Fruit fly (Drosophila melanogaster) whole organism, embryonic: ENCODE data around the gene Fbxl4.

Source experiments
- Adf1 ChIP-seq: fragments of 200-800 bp; sonication (Bioruptor generic); IDR thresholded peaks from 2 replicates; pipeline ENCODE4 v1.3.6; 2022; ENCODE audit warnings: missing biosample characterization, missing genetic modification characterization
- Atf3 ChIP-seq: fragments of 200-800 bp; sonication (Bioruptor generic); optimal IDR thresholded peaks from 3 replicates; lab custom pipeline; 2016; ENCODE audit warnings: missing biosample characterization, missing genetic modification characterization
- CG10321 ChIP-seq: fragments of 200-800 bp; sonication (Bioruptor generic); IDR thresholded peaks from 2 replicates; pipeline ENCODE4 v1.3.6; 2022; ENCODE audit warnings: missing biosample characterization, missing genetic modification characterization
- CG12744 ChIP-seq: fragments of 200-800 bp; sonication (Bioruptor generic); optimal IDR thresholded peaks from 2 replicates; lab custom pipeline; 2016; ENCODE audit warnings: missing biosample characterization, missing genetic modification characterization
- CG12769 ChIP-seq: fragments of 200-800 bp; sonication (Bioruptor generic); optimal IDR thresholded peaks from 2 replicates; lab custom pipeline; 2019; ENCODE audit warnings: missing biosample characterization, mild to moderate bottlenecking, missing genetic modification characterization, moderate library complexity
- CG14014 ChIP-seq: fragments of 200-800 bp; sonication (Bioruptor generic); IDR thresholded peaks from 2 replicates; pipeline ENCODE4 v1.3.6; 2022; ENCODE audit warnings: missing biosample characterization, missing genetic modification characterization
- CG15514 ChIP-seq: fragments of 200-800 bp; sonication (Bioruptor generic); optimal IDR thresholded peaks from 3 replicates; lab custom pipeline; 2017; ENCODE audit warnings: missing biosample characterization, missing genetic modification characterization, mild to moderate bottlenecking, moderate library complexity, missing genetic modification reagents
- CG15696 ChIP-seq: fragments of 200-800 bp; sonication (Bioruptor generic); optimal IDR thresholded peaks from 2 replicates; lab custom pipeline; 2019; ENCODE audit warnings: missing biosample characterization, mild to moderate bottlenecking, missing genetic modification characterization, moderate library complexity
- CG17829 ChIP-seq: fragments of 200-800 bp; optimal IDR thresholded peaks from 2 replicates; lab custom pipeline; 2019; ENCODE audit warnings: missing biosample characterization, mild to moderate bottlenecking, missing genetic modification characterization, moderate library complexity
- CG4360 ChIP-seq: fragments of 200-800 bp; sonication (Bioruptor generic); IDR thresholded peaks from 2 replicates; pipeline ENCODE4 v1.3.6; 2022; ENCODE audit warnings: missing biosample characterization, missing genetic modification characterization
- CG6254 ChIP-seq: fragments of 200-800 bp; sonication (Bioruptor generic); optimal IDR thresholded peaks from 3 replicates; lab custom pipeline; 2017; ENCODE audit warnings: mild to moderate bottlenecking, missing biosample characterization, missing genetic modification reagents, missing genetic modification characterization
- CG7745 ChIP-seq: fragments of 200-800 bp; sonication (Bioruptor generic); optimal IDR thresholded peaks from 2 replicates; lab custom pipeline; 2018; ENCODE audit warnings: missing biosample characterization, mild to moderate bottlenecking, missing genetic modification characterization, moderate library complexity
- CG7839 ChIP-seq: fragments of 200-800 bp; sonication (Bioruptor generic); optimal IDR thresholded peaks from 3 replicates; lab custom pipeline; 2018; ENCODE audit warnings: missing biosample characterization, mild to moderate bottlenecking, missing genetic modification characterization, moderate library complexity
- CG7928 ChIP-seq: fragments of 200-800 bp; sonication (Bioruptor generic); optimal IDR thresholded peaks from 2 replicates; lab custom pipeline; 2017; ENCODE audit warnings: missing biosample characterization, mild to moderate bottlenecking, missing genetic modification characterization
- CG7963 ChIP-seq: fragments of 200-800 bp; sonication (Bioruptor generic); IDR thresholded peaks from 3 replicates; pipeline ENCODE4 v1.3.6; 2022; ENCODE audit warnings: missing biosample characterization, missing genetic modification characterization; ENCODE audit not compliant: partially characterized antibody
- CG8089 ChIP-seq: fragments of 200-800 bp; sonication (Bioruptor generic); optimal IDR thresholded peaks from 3 replicates; lab custom pipeline; 2016; ENCODE audit warnings: missing biosample characterization, missing genetic modification characterization
- CG8388 ChIP-seq: fragments of 200-800 bp; sonication (Bioruptor generic); optimal IDR thresholded peaks from 2 replicates; lab custom pipeline; 2019; ENCODE audit warnings: missing biosample characterization, mild to moderate bottlenecking, missing genetic modification characterization, moderate library complexity
- CG9797 ChIP-seq: fragments of 200-800 bp; sonication (Bioruptor generic); optimal IDR thresholded peaks from 3 replicates; lab custom pipeline; 2018; ENCODE audit warnings: missing biosample characterization, mild to moderate bottlenecking, missing genetic modification characterization
- Dfd ChIP-seq, 2 experiments: fragments of >200 bp; optimal IDR thresholded peaks; 2 replicates each; lab custom pipeline; 2017; ENCODE audit warnings: missing biosample characterization in 2 of 2, missing genetic modification characterization in 2 of 2
- E2f2 ChIP-seq: fragments of 200-800 bp; sonication (Bioruptor generic); IDR thresholded peaks from 2 replicates; pipeline ENCODE4 v1.3.6; 2022; ENCODE audit warnings: missing biosample characterization, missing genetic modification characterization
- Ets97D ChIP-seq: fragments of 200-800 bp; sonication (Bioruptor generic); optimal IDR thresholded peaks from 3 replicates; lab custom pipeline; 2016; ENCODE audit warnings: missing biosample characterization, missing genetic modification characterization
- GATAe ChIP-seq: fragments of 200-800 bp; sonication (Bioruptor generic); conservative IDR thresholded peaks from 2 replicates; pipeline ENCODE4 v1.3.6; 2022; ENCODE audit warnings: missing biosample characterization, missing genetic modification characterization
- Hr51 ChIP-seq, 2 experiments: fragments of 200-800 bp; sonication (Bioruptor generic); optimal IDR thresholded peaks; 2 replicates in 1 of 2; 3 replicates in 1 of 2; lab custom pipeline; 2016 to 2018; ENCODE audit warnings: missing biosample characterization in 2 of 2, missing genetic modification characterization in 2 of 2, mild to moderate bottlenecking in 1 of 2, moderate library complexity in 1 of 2
- PHDP ChIP-seq: fragments of 200-800 bp; sonication (Bioruptor generic); optimal IDR thresholded peaks from 3 replicates; lab custom pipeline; 2018; ENCODE audit warnings: missing biosample characterization, mild to moderate bottlenecking, missing genetic modification characterization, moderate library complexity
- Scr ChIP-seq: fragments of 200-800 bp; sonication (Bioruptor generic); IDR thresholded peaks from 2 replicates; pipeline ENCODE4 v1.3.6; 2022; ENCODE audit warnings: missing biosample characterization, missing genetic modification characterization; ENCODE audit not compliant: partially characterized antibody
- ase ChIP-seq: fragments of 200-800 bp; sonication (Bioruptor generic); IDR thresholded peaks from 3 replicates; pipeline ENCODE4 v1.3.6; 2022; ENCODE audit warnings: missing biosample characterization, missing genetic modification characterization
- caup ChIP-seq: fragments of 200-800 bp; sonication (Bioruptor generic); optimal IDR thresholded peaks from 3 replicates; lab custom pipeline; 2017; ENCODE audit warnings: missing biosample characterization, mild to moderate bottlenecking, missing genetic modification characterization, moderate library complexity; ENCODE audit not compliant: severe bottlenecking
- corto ChIP-seq: fragments of 200-800 bp; sonication (Bioruptor generic); optimal IDR thresholded peaks from 2 replicates; lab custom pipeline; 2016; ENCODE audit warnings: missing biosample characterization, mild to moderate bottlenecking, missing genetic modification characterization, moderate library complexity
- crc ChIP-seq: fragments of 200-800 bp; sonication (Bioruptor generic); optimal IDR thresholded peaks from 2 replicates; lab custom pipeline; 2016; ENCODE audit warnings: missing biosample characterization, missing genetic modification characterization
- dati ChIP-seq: fragments of 200-800 bp; sonication (Bioruptor generic); IDR thresholded peaks from 2 replicates; pipeline ENCODE4 v1.3.6; 2022; ENCODE audit warnings: missing biosample characterization, missing genetic modification characterization
- dmrt99B ChIP-seq: fragments of 200-800 bp; sonication (Bioruptor generic); optimal IDR thresholded peaks from 2 replicates; lab custom pipeline; 2018; ENCODE audit warnings: missing biosample characterization, mild to moderate bottlenecking, missing genetic modification characterization, moderate library complexity
- ewg ChIP-seq: fragments of 200-800 bp; sonication (Bioruptor generic); optimal IDR thresholded peaks from 3 replicates; lab custom pipeline; 2017; ENCODE audit warnings: mild to moderate bottlenecking, missing biosample characterization, missing genetic modification reagents, missing genetic modification characterization
- fd3F ChIP-seq: fragments of 200-800 bp; sonication (Bioruptor generic); optimal IDR thresholded peaks from 2 replicates; lab custom pipeline; 2018; ENCODE audit warnings: missing biosample characterization, mild to moderate bottlenecking, missing genetic modification characterization, moderate library complexity
- fru ChIP-seq: fragments of >200 bp; optimal IDR thresholded peaks from 2 replicates; lab custom pipeline; 2017
- grn ChIP-seq: fragments of 200-800 bp; sonication (Bioruptor generic); optimal IDR thresholded peaks from 3 replicates; lab custom pipeline; 2017; ENCODE audit warnings: missing biosample characterization, missing genetic modification characterization
- gt ChIP-seq: fragments of 200-800 bp; sonication (Bioruptor generic); IDR thresholded peaks from 2 replicates; pipeline ENCODE4 v1.3.6; 2022; ENCODE audit warnings: missing biosample characterization, missing genetic modification characterization
- kah ChIP-seq: fragments of 200-800 bp; sonication (Bioruptor generic); optimal IDR thresholded peaks from 2 replicates; lab custom pipeline; 2018; ENCODE audit warnings: missing biosample characterization, mild to moderate bottlenecking, missing genetic modification characterization
- lilli ChIP-seq: fragments of 200-800 bp; sonication (Bioruptor generic); optimal IDR thresholded peaks from 3 replicates; lab custom pipeline; 2016; ENCODE audit warnings: missing biosample characterization, missing genetic modification characterization
- nmo ChIP-seq: fragments of 200-800 bp; sonication (Bioruptor generic); optimal IDR thresholded peaks from 2 replicates; lab custom pipeline; 2018; ENCODE audit warnings: missing biosample characterization, mild to moderate bottlenecking, missing genetic modification characterization, moderate library complexity
- pan ChIP-seq, 4 experiments: fragments of >200 bp in 3 of 4; fragments of 200-800 bp in 1 of 4; sonication (Bioruptor generic) in 1 of 4; optimal IDR thresholded peaks in 3 of 4; IDR thresholded peaks in 1 of 4; 2 replicates each; pipeline versions ENCODE4 v1.3.6 to Lab custom; 2017 to 2022; ENCODE audit warnings: missing biosample characterization in 2 of 4, missing genetic modification characterization in 2 of 4, mixed read lengths in 1 of 4
- prd ChIP-seq, 3 experiments: fragments of >200 bp in 2 of 3; fragments of 200-800 bp in 1 of 3; sonication (Bioruptor generic) in 1 of 3; optimal IDR thresholded peaks in 2 of 3; IDR thresholded peaks in 1 of 3; 2 replicates in 2 of 3; 3 replicates in 1 of 3; pipeline versions ENCODE4 v1.3.6 to Lab custom; 2017 to 2022; ENCODE audit warnings: missing biosample characterization in 1 of 3, missing genetic modification characterization in 1 of 3
- sc ChIP-seq, 3 experiments: fragments of >200 bp in 2 of 3; fragments of 200-800 bp in 1 of 3; sonication (Bioruptor generic) in 1 of 3; optimal IDR thresholded peaks; 2 replicates in 2 of 3; 3 replicates in 1 of 3; lab custom pipeline; 2017; ENCODE audit warnings: mild to moderate bottlenecking in 1 of 3, missing biosample characterization in 1 of 3, missing genetic modification characterization in 1 of 3, missing genetic modification reagents in 1 of 3
- sug ChIP-seq: fragments of 200-800 bp; optimal IDR thresholded peaks from 2 replicates; lab custom pipeline; 2019; ENCODE audit warnings: missing biosample characterization, mild to moderate bottlenecking, missing genetic modification characterization, moderate library complexity
- tap ChIP-seq: fragments of 200-800 bp; optimal IDR thresholded peaks from 3 replicates; lab custom pipeline; 2019; ENCODE audit warnings: missing biosample characterization, mild to moderate bottlenecking, missing genetic modification characterization, moderate library complexity
- twi ChIP-seq: fragments of 200-800 bp; optimal IDR thresholded peaks from 2 replicates; lab custom pipeline; 2019; ENCODE audit warnings: missing biosample characterization, mild to moderate bottlenecking, missing genetic modification characterization, moderate library complexity
- zen ChIP-seq: fragments of 200-800 bp; sonication (Bioruptor generic); optimal IDR thresholded peaks from 3 replicates; lab custom pipeline; 2018; ENCODE audit warnings: missing biosample characterization, mild to moderate bottlenecking, missing genetic modification characterization, moderate library complexity

Gene Fbxl4

dm6 chrX:14214505-14215449, 22.9 kb downstream of the Fbxl4 start (continued):
- TF ChIP-seq Dfd (GFP tag; optimal IDR thresholded peaks at IDR 0.05; lab: Kevin White, UChicago): no peak
- peak in 1 of 2 experiments; percentile 59 for TF ChIP-seq Hr51 (GFP tag; optimal IDR thresholded peaks at IDR 0.05; lab: Kevin White, UChicago)
- TF ChIP-seq CG17829: peak; percentile 17
- TF ChIP-seq twi (tag; lab: Kevin White, UChicago): no peak
- TF ChIP-seq sug (tag; lab: Kevin White, UChicago): peak; percentile 22
- no peak for TF ChIP-seq dati (GFP tag; lab: Robert Waterston, UW)
- no peak for TF ChIP-seq Adf1 (GFP tag; lab: Robert Waterston, UW)
- no peak for TF ChIP-seq Atf3
- TF ChIP-seq tap: peak; percentile 13
- no peak for TF ChIP-seq CG8089 (GFP tag; lab: Kevin White, UChicago)
- peak; percentile 37 for TF ChIP-seq CG6254 (GFP tag; lab: Kevin White, UChicago)
- TF ChIP-seq CG12744: no peak
- TF ChIP-seq CG7745 (tag; lab: Kevin White, UChicago): no peak
- TF ChIP-seq grn: no peak
- no peak for TF ChIP-seq sc (optimal IDR thresholded peaks at IDR 0.05; lab: Kevin White, UChicago)
- TF ChIP-seq sc (GFP tag; optimal IDR thresholded peaks at IDR 0.05; lab: Kevin White, UChicago): no peak
- TF ChIP-seq CG7963 (GFP tag; lab: Robert Waterston, UW): no peak
- peak; percentile 49 for TF ChIP-seq nmo (GFP tag; lab: Kevin White, UChicago)
- no peak for TF ChIP-seq gt
- peak; percentile 67 for TF ChIP-seq PHDP (tag; lab: Kevin White, UChicago)
- TF ChIP-seq CG12769 (tag; lab: Kevin White, UChicago): no peak
- TF ChIP-seq CG4360: no peak
- no peak for TF ChIP-seq corto
- TF ChIP-seq pan (optimal IDR thresholded peaks at IDR 0.05; lab: Kevin White, UChicago): no peak
- TF ChIP-seq pan (GFP tag; optimal IDR thresholded peaks at IDR 0.05 in 1 of 2, IDR thresholded peaks at IDR 0.05 in 1 of 2): peak in 1 of 2 experiments; percentile 42
- TF ChIP-seq ase (GFP tag; lab: Robert Waterston, UW): no peak
- TF ChIP-seq E2f2 (GFP tag; lab: Robert Waterston, UW): peak; percentile 29; the same call in 1 of the 2 replicates
- no peak for TF ChIP-seq kah (GFP tag; lab: Kevin White, UChicago)
- TF ChIP-seq zen (tag; lab: Kevin White, UChicago): peak; percentile 5
- peak; percentile 6 for TF ChIP-seq CG15696
- TF ChIP-seq CG15514: peak; percentile 19
- peak; percentile 21 for TF ChIP-seq CG8388 (GFP tag; lab: Kevin White, UChicago)
- TF ChIP-seq CG7839 (tag; lab: Kevin White, UChicago): peak; percentile 71
- TF ChIP-seq CG14014 (GFP tag; lab: Robert Waterston, UW): peak; percentile 50
- TF ChIP-seq Ets97D (GFP tag; lab: Kevin White, UChicago): no peak
- TF ChIP-seq GATAe (GFP tag; lab: Robert Waterston, UW): no peak
- no peak for TF ChIP-seq CG10321 (GFP tag; lab: Robert Waterston, UW)
- peak; percentile 57 for TF ChIP-seq dmrt99B (tag; lab: Kevin White, UChicago)
- TF ChIP-seq fd3F: peak; percentile 52
- TF ChIP-seq ewg (GFP tag; lab: Kevin White, UChicago): peak; percentile 14
- no peak for TF ChIP-seq CG9797 (GFP tag; lab: Kevin White, UChicago)
- TF ChIP-seq CG7928: peak; percentile 8
- TF ChIP-seq prd (optimal IDR thresholded peaks at IDR 0.05; lab: Kevin White, UChicago): no peak
- TF ChIP-seq prd (GFP tag; IDR thresholded peaks at IDR 0.05; lab: Robert Waterston, UW): peak; percentile 63; the same call in 2 of the 3 replicates
- no peak for TF ChIP-seq fru (lab: Kevin White, UChicago)
- no peak for TF ChIP-seq Scr
- peak; percentile 66 for TF ChIP-seq caup (GFP tag; lab: Kevin White, UChicago)
- no peak for TF ChIP-seq crc
- no peak for TF ChIP-seq lilli
